Worm (Caenorhabditis elegans) whole organism, late embryonic: ENCODE results near the gene rif-1.2.

Experiments used
- C08G9.2 ChIP-seq: sonication (generic microtip); optimal IDR thresholded peaks from 2 replicates; lab custom pipeline; 2016; ENCODE audit warnings: mild to moderate bottlenecking, missing genetic modification characterization, moderate library complexity, missing compliant biosample characterization
- C38D4.7 ChIP-seq: fragments of 200-800 bp; sonication (Bioruptor generic); optimal IDR thresholded peaks from 2 replicates; lab custom pipeline; 2018; ENCODE audit warnings: mild to moderate bottlenecking, missing genetic modification characterization, moderate library complexity, missing compliant biosample characterization
- F13H6.1 ChIP-seq: sonication (generic microtip); optimal IDR thresholded peaks from 2 replicates; lab custom pipeline; 2016; ENCODE audit warnings: missing genetic modification characterization, missing compliant biosample characterization
- K09A11.1 ChIP-seq: sonication (generic microtip); optimal IDR thresholded peaks from 2 replicates; lab custom pipeline; 2017; ENCODE audit warnings: antibody characterized with exemption, mild to moderate bottlenecking, missing genetic modification characterization, missing compliant biosample characterization; ENCODE audit not compliant: insufficient read depth
- T23F11.4 ChIP-seq: fragments of 200-800 bp; sonication (Bioruptor generic); optimal IDR thresholded peaks from 2 replicates; lab custom pipeline; 2018; ENCODE audit warnings: mild to moderate bottlenecking, missing genetic modification characterization, missing compliant biosample characterization
- Y22D7AL.16 ChIP-seq: sonication (generic microtip); optimal IDR thresholded peaks from 2 replicates; lab custom pipeline; 2016; ENCODE audit warnings: missing genetic modification characterization, missing compliant biosample characterization
- ahr-1 ChIP-seq: sonication (generic microtip); optimal IDR thresholded peaks from 2 replicates; lab custom pipeline; 2016; ENCODE audit warnings: missing genetic modification characterization, missing compliant biosample characterization
- ceh-14 ChIP-seq: sonication (generic microtip); optimal IDR thresholded peaks from 2 replicates; lab custom pipeline; 2016; ENCODE audit warnings: missing genotype, missing genetic modification characterization, missing compliant biosample characterization
- ceh-19 ChIP-seq: fragments of 200-800 bp; sonication (Bioruptor generic); optimal IDR thresholded peaks from 2 replicates; lab custom pipeline; 2018; ENCODE audit warnings: mild to moderate bottlenecking, missing genetic modification characterization, missing compliant biosample characterization
- ceh-2 ChIP-seq: sonication (generic microtip); optimal IDR thresholded peaks from 2 replicates; lab custom pipeline; 2016; ENCODE audit warnings: missing genotype, missing genetic modification characterization, missing compliant biosample characterization
- ceh-22 ChIP-seq: sonication (generic microtip); optimal IDR thresholded peaks from 2 replicates; lab custom pipeline; 2017; ENCODE audit warnings: missing biosample characterization, missing genetic modification characterization
- ceh-24 ChIP-seq: sonication (generic microtip); optimal IDR thresholded peaks from 2 replicates; lab custom pipeline; 2016; ENCODE audit warnings: mild to moderate bottlenecking, missing genetic modification characterization, missing compliant biosample characterization
- ceh-30 ChIP-seq: fragments of 150-350 bp; optimal IDR thresholded peaks from 2 replicates; lab custom pipeline; 2014; ENCODE audit warnings: missing biosample characterization, missing genetic modification characterization
- ceh-48 ChIP-seq: sonication (generic microtip); optimal IDR thresholded peaks from 2 replicates; lab custom pipeline; 2016; ENCODE audit warnings: missing genetic modification characterization, inconsistent platforms, missing compliant biosample characterization
- ceh-9 ChIP-seq: sonication (generic microtip); optimal IDR thresholded peaks from 2 replicates; lab custom pipeline; 2016; ENCODE audit warnings: mild to moderate bottlenecking, missing genetic modification characterization, inconsistent platforms, missing compliant biosample characterization
- dmd-4 ChIP-seq: sonication (generic microtip); optimal IDR thresholded peaks from 2 replicates; lab custom pipeline; 2016; ENCODE audit warnings: borderline replicate concordance, missing genetic modification characterization, missing compliant biosample characterization
- dve-1 ChIP-seq: sonication (generic microtip); optimal IDR thresholded peaks from 2 replicates; lab custom pipeline; 2017; ENCODE audit warnings: antibody characterized with exemption, mild to moderate bottlenecking, missing genetic modification characterization, missing compliant biosample characterization
- elt-4 ChIP-seq: sonication (generic microtip); optimal IDR thresholded peaks from 2 replicates; lab custom pipeline; 2016; ENCODE audit warnings: missing genetic modification characterization, missing compliant biosample characterization
- ets-4 ChIP-seq: sonication (generic microtip); optimal IDR thresholded peaks from 2 replicates; lab custom pipeline; 2016; ENCODE audit warnings: missing genetic modification characterization, missing compliant biosample characterization
- fkh-10 ChIP-seq: fragments of 150-350 bp; optimal IDR thresholded peaks from 2 replicates; lab custom pipeline; 2014; ENCODE audit warnings: missing biosample characterization, missing genetic modification reagents, missing genetic modification characterization
- gmeb-2 ChIP-seq: sonication (generic microtip); optimal IDR thresholded peaks from 2 replicates; lab custom pipeline; 2016; ENCODE audit warnings: missing genetic modification characterization, inconsistent platforms, missing compliant biosample characterization
- hlh-13 ChIP-seq: fragments of 200-800 bp; sonication (Bioruptor generic); optimal IDR thresholded peaks from 2 replicates; lab custom pipeline; 2018; ENCODE audit warnings: mild to moderate bottlenecking, missing genetic modification characterization, missing compliant biosample characterization
- hlh-15 ChIP-seq: sonication (generic microtip); optimal IDR thresholded peaks from 2 replicates; lab custom pipeline; 2016; ENCODE audit warnings: missing genetic modification characterization, missing compliant biosample characterization
- hlh-30 ChIP-seq: sonication (generic microtip); optimal IDR thresholded peaks from 2 replicates; lab custom pipeline; 2017; ENCODE audit warnings: antibody characterized with exemption, missing genetic modification characterization, missing compliant biosample characterization; ENCODE audit not compliant: insufficient read depth
- lim-6 ChIP-seq: sonication (generic microtip); optimal IDR thresholded peaks from 2 replicates; lab custom pipeline; 2016; ENCODE audit warnings: missing genetic modification characterization, missing compliant biosample characterization
- lin-11 ChIP-seq: fragments of 200-800 bp; sonication (Bioruptor generic); optimal IDR thresholded peaks from 2 replicates; lab custom pipeline; 2018; ENCODE audit warnings: mild to moderate bottlenecking, missing genetic modification characterization, missing compliant biosample characterization
- madf-2 ChIP-seq: sonication (generic microtip); optimal IDR thresholded peaks from 2 replicates; lab custom pipeline; 2017; ENCODE audit warnings: missing genetic modification characterization, missing compliant biosample characterization
- nhr-232 ChIP-seq: sonication (generic microtip); optimal IDR thresholded peaks from 2 replicates; lab custom pipeline; 2016; ENCODE audit warnings: missing genetic modification characterization, missing compliant biosample characterization
- odd-2 ChIP-seq: sonication (generic microtip); optimal IDR thresholded peaks from 2 replicates; lab custom pipeline; 2017; ENCODE audit warnings: antibody characterized with exemption, mild to moderate bottlenecking, missing genetic modification characterization, missing compliant biosample characterization
- pax-1 ChIP-seq: fragments of 150-350 bp; optimal IDR thresholded peaks from 2 replicates; lab custom pipeline; 2014; ENCODE audit warnings: missing biosample characterization, missing genetic modification characterization
- pha-2 ChIP-seq: sonication (generic microtip); optimal IDR thresholded peaks from 2 replicates; lab custom pipeline; 2017; ENCODE audit warnings: mild to moderate bottlenecking, missing genetic modification characterization, missing compliant biosample characterization
- pha-4 ChIP-seq: fragments of 150-350 bp; optimal IDR thresholded peaks from 2 replicates; lab custom pipeline; 2018; ENCODE audit warnings: missing biosample characterization, missing genetic modification reagents, missing genetic modification characterization
- pqm-1 ChIP-seq: sonication (generic microtip); optimal IDR thresholded peaks from 2 replicates; lab custom pipeline; 2016; ENCODE audit warnings: missing genetic modification characterization, missing compliant biosample characterization
- pros-1 ChIP-seq: fragments of 150-350 bp; optimal IDR thresholded peaks from 2 replicates; lab custom pipeline; 2014; ENCODE audit warnings: missing biosample characterization, missing genetic modification reagents, missing genetic modification characterization
- ref-2 ChIP-seq: sonication (generic microtip); optimal IDR thresholded peaks from 2 replicates; lab custom pipeline; 2016; ENCODE audit warnings: missing genetic modification characterization, missing compliant biosample characterization
- rnt-1 ChIP-seq: sonication (generic microtip); optimal IDR thresholded peaks from 2 replicates; lab custom pipeline; 2016; ENCODE audit warnings: missing genetic modification characterization, missing compliant biosample characterization
- tbx-7 ChIP-seq: sonication (generic microtip); optimal IDR thresholded peaks from 2 replicates; lab custom pipeline; 2016; ENCODE audit warnings: missing genotype, missing genetic modification characterization, missing compliant biosample characterization
- unc-3 ChIP-seq, 2 experiments: fragments of 200-800 bp in 1 of 2; sonication (Bioruptor generic) in 1 of 2; sonication (generic microtip) in 1 of 2; conservative IDR thresholded peaks in 1 of 2; optimal IDR thresholded peaks in 1 of 2; 2 replicates each; pipeline versions ENCODE4 v1.3.6 to Lab custom; 2016 to 2022; ENCODE audit warnings: missing compliant biosample characterization in 2 of 2, missing genetic modification characterization in 2 of 2, missing genetic modification reagents in 1 of 2
- unc-42 ChIP-seq: sonication (generic microtip); optimal IDR thresholded peaks from 2 replicates; lab custom pipeline; 2016; ENCODE audit warnings: missing genotype, missing genetic modification characterization, missing compliant biosample characterization
- unc-55 ChIP-seq: sonication (generic microtip); optimal IDR thresholded peaks from 2 replicates; lab custom pipeline; 2017; ENCODE audit warnings: missing biosample characterization, missing genetic modification reagents, missing genetic modification characterization

rif-1.2 gene

DNA sequence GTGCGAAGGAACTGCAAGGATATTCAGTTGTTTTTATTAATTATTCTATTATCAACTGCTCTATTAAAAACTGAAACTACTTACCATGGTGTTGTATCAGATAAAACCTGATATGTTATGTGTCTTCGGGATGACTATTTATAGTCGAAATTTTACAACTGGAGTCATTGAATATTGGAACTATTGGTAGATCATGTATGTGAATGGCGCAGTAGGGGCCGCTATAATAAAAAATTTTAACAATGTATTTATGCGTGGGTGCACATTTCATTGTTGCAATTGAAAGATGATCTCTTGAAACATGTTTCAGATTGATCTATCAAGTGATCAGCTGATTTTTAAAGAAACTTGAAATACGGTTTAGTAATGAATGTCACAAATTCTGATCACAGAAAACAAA lies 12.3 kb downstream of the rif-1.2 start, which contains the start of gene nspc-14:
Gene nspc-14 (minus strand): TSS at position 101 of the 400 bp plus-strand sequence.
- TF ChIP-seq odd-2 (tag; lab: Kevin White, UChicago): no peak
- TF ChIP-seq madf-2 (tag; lab: Kevin White, UChicago): no peak
- no peak for TF ChIP-seq T23F11.4 (GFP tag; lab: Kevin White, UChicago)
- TF ChIP-seq nhr-232 (tag; lab: Kevin White, UChicago): no peak
- TF ChIP-seq tbx-7 (tag; lab: Kevin White, UChicago): no peak
- TF ChIP-seq unc-42 (tag; lab: Kevin White, UChicago): no peak
- TF ChIP-seq ceh-9 (tag; lab: Kevin White, UChicago): no peak
- TF ChIP-seq hlh-13 (GFP tag; lab: Kevin White, UChicago): no peak
- TF ChIP-seq unc-3 (GFP tag; conservative IDR thresholded peaks at IDR 0.05; lab: Robert Waterston, UW): no peak
- TF ChIP-seq unc-3 (tag; optimal IDR thresholded peaks at IDR 0.05; lab: Kevin White, UChicago): no peak
- TF ChIP-seq ceh-22 (tag; lab: Kevin White, UChicago): no peak
- no peak for TF ChIP-seq hlh-30
- no peak for TF ChIP-seq ets-4 (tag; lab: Kevin White, UChicago)
- no peak for TF ChIP-seq elt-4 (tag; lab: Kevin White, UChicago)
- no peak for TF ChIP-seq lim-6
- TF ChIP-seq pqm-1 (tag; lab: Kevin White, UChicago): no peak
- no peak for TF ChIP-seq ceh-14 (tag; lab: Kevin White, UChicago)
- no peak for TF ChIP-seq ceh-24

DNA sequence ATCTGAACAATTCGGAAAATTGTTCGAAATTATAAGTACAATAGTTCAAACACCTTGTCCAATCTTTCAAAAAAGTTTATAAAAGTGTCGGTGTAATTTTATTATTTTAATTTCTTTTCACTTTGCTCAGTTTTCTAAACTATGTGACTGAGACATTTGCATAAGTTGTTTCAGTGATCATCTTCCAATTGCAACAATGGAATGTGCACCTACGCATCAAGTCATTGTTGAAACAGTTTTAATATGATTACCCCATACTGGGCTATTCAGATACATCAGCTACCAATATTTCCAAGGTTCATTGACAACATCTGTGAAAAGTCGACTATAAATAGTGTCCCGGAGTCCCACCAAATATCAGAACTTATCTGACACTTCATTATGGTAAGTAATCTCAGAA lies 14.1 kb downstream of the rif-1.2 start, which contains the start of gene nspc-13:
Gene nspc-13 (plus strand): TSS at position 301 of the 400 bp plus-strand sequence.
- TF ChIP-seq T23F11.4 (GFP tag; lab: Kevin White, UChicago): no peak
- no peak for TF ChIP-seq rnt-1 (tag; lab: Kevin White, UChicago)
- no peak for TF ChIP-seq F13H6.1 (tag; lab: Kevin White, UChicago)
- no peak for TF ChIP-seq ceh-48
- TF ChIP-seq unc-55: no peak
- TF ChIP-seq madf-2 (tag; lab: Kevin White, UChicago): no peak
- no peak for TF ChIP-seq dmd-4 (tag; lab: Kevin White, UChicago)
- TF ChIP-seq ceh-2 (tag; lab: Kevin White, UChicago): no peak
- no peak for TF ChIP-seq unc-3 (GFP tag; conservative IDR thresholded peaks at IDR 0.05; lab: Robert Waterston, UW)
- TF ChIP-seq unc-3 (tag; optimal IDR thresholded peaks at IDR 0.05; lab: Kevin White, UChicago): no peak
- no peak for TF ChIP-seq ref-2 (tag; lab: Kevin White, UChicago)
- TF ChIP-seq fkh-10 (GFP tag; lab: Kevin White, UChicago): no peak
- TF ChIP-seq hlh-15 (tag; lab: Kevin White, UChicago): no peak
- no peak for TF ChIP-seq hlh-30
- TF ChIP-seq dve-1 (tag; lab: Kevin White, UChicago): no peak

DNA sequence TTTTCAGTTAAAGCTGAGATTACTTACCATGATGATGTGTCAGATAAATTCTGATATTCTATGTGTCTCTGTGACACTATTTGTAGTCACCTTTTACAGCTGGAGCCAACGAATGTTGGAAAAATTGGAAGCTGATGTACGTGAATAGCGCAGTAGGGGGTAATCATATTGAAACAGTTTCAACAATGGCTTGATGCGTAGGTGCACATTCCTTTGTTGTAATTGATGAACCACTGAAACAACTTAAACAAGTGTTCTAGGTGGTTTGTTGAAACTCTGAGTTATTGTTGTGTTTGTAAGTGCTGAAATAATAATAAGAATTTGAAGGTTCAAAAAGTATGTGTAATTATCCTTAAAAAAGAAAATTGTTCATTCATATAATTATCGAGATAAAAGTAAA lies 14.6 kb downstream of the rif-1.2 start, which contains the start of gene nspc-12:
Gene nspc-12 (minus strand): TSS at position 101 of the 400 bp plus-strand sequence.
- no peak for TF ChIP-seq pax-1 (tag; lab: Kevin White, UChicago)
- no peak for TF ChIP-seq ceh-30 (tag; lab: Kevin White, UChicago)
- no peak for TF ChIP-seq gmeb-2 (tag; lab: Kevin White, UChicago)
- TF ChIP-seq K09A11.1: no peak
- no peak for TF ChIP-seq unc-42 (tag; lab: Kevin White, UChicago)
- no peak for TF ChIP-seq C08G9.2 (tag; lab: Kevin White, UChicago)
- no peak for TF ChIP-seq ceh-24
- TF ChIP-seq pha-4 (tag; lab: Kevin White, UChicago): no peak
- no peak for TF ChIP-seq pros-1 (tag; lab: Kevin White, UChicago)
- no peak for TF ChIP-seq pha-2 (tag; lab: Kevin White, UChicago)
- no peak for TF ChIP-seq odd-2 (tag; lab: Kevin White, UChicago)
- no peak for TF ChIP-seq nhr-232 (tag; lab: Kevin White, UChicago)
- no peak for TF ChIP-seq hlh-15 (tag; lab: Kevin White, UChicago)
- no peak for TF ChIP-seq hlh-30
- TF ChIP-seq Y22D7AL.16 (tag; lab: Kevin White, UChicago): no peak
- TF ChIP-seq ahr-1 (tag; lab: Kevin White, UChicago): no peak
- TF ChIP-seq ceh-19 (GFP tag; lab: Kevin White, UChicago): no peak
- TF ChIP-seq lin-11 (tag; lab: Kevin White, UChicago): no peak
- no peak for TF ChIP-seq C38D4.7
- no peak for TF ChIP-seq pqm-1 (tag; lab: Kevin White, UChicago)
